Worm (Caenorhabditis elegans): ENCODE data around the gene R53.5.

R53.5 gene

ce11 chrII:10001065-10001464 is 30.8 kb upstream of the R53.5 start, which contains the start of gene nlt-1:
nlt-1 (minus strand) TSS chrII:10001142.
- TF ChIP-seq mls-2 (tag; optimal IDR thresholded peaks at IDR 0.05) (no peak), nhr-2 (tag; optimal IDR thresholded peaks at IDR 0.05) (no peak), pha-4 (tag; optimal IDR thresholded peaks at IDR 0.05) (no peak), lin-13 (tag; optimal IDR thresholded peaks at IDR 0.05) (no peak), nhr-237 (tag; optimal IDR thresholded peaks at IDR 0.05) (no peak), nhr-76 (tag; optimal IDR thresholded peaks at IDR 0.05) (no peak), ceh-43 (GFP tag; optimal IDR thresholded peaks at IDR 0.05) (no peak), unc-120 (tag; optimal IDR thresholded peaks at IDR 0.05; ENCODE audit: poor library complexity, severe bottlenecking) (no peak), sem-2 (GFP tag; optimal IDR thresholded peaks at IDR 0.05) (no peak), M03D4.4 (tag; optimal IDR thresholded peaks at IDR 0.05) (no peak), drap-1 (GFP tag; optimal IDR thresholded peaks at IDR 0.05) (no peak), hlh-1 (tag; optimal IDR thresholded peaks at IDR 0.05) (no peak), flh-1 (GFP tag; optimal IDR thresholded peaks at IDR 0.05) (no peak), mab-5 (tag; optimal IDR thresholded peaks at IDR 0.05) (no peak), lsy-2 (tag; optimal IDR thresholded peaks at IDR 0.05) (no peak), bed-3 (GFP tag; optimal IDR thresholded peaks at IDR 0.05) (no peak), elt-3 (tag; optimal IDR thresholded peaks at IDR 0.05) (no peak), ztf-11 (tag; optimal IDR thresholded peaks at IDR 0.05) (no peak)

- TF ChIP-seq unc-62 (GFP tag; optimal IDR thresholded peaks at IDR 0.05) (no peak), blmp-1 (tag; optimal IDR thresholded peaks at IDR 0.05) (no peak), cnd-1 (tag; optimal IDR thresholded peaks at IDR 0.05) (no peak), mep-1 (tag; optimal IDR thresholded peaks at IDR 0.05) (no peak), lin-32 (GFP tag; optimal IDR thresholded peaks at IDR 0.05) (no peak), nhr-237 (tag; optimal IDR thresholded peaks at IDR 0.05) (no peak), elt-3 (tag; optimal IDR thresholded peaks at IDR 0.05) (no peak), snpc-4 (tag; optimal IDR thresholded peaks at IDR 0.05) (no peak), mab-5 (tag; optimal IDR thresholded peaks at IDR 0.05) (no peak), pha-4 (tag; optimal IDR thresholded peaks at IDR 0.05) (no peak), M03D4.4 (tag; optimal IDR thresholded peaks at IDR 0.05) (no peak), nhr-28 (tag; optimal IDR thresholded peaks at IDR 0.05) (no peak), nhr-2 (tag; optimal IDR thresholded peaks at IDR 0.05) (no peak), tbx-8 (GFP tag; optimal IDR thresholded peaks at IDR 0.05) (no peak), lin-13 (tag; optimal IDR thresholded peaks at IDR 0.05) (no peak), ces-1 (GFP tag; optimal IDR thresholded peaks at IDR 0.05) (no peak), ceh-43 (GFP tag; optimal IDR thresholded peaks at IDR 0.05) (no peak)
These were observed 24.4 kb upstream of the R53.5 start for ce11 chrII:9994679-9995078.

- TF ChIP-seq ceh-43 (GFP tag; optimal IDR thresholded peaks at IDR 0.05): no peak
- TF ChIP-seq mab-5 (tag; optimal IDR thresholded peaks at IDR 0.05): no peak
- TF ChIP-seq ces-1 (GFP tag; optimal IDR thresholded peaks at IDR 0.05): peak; percentile 59
- no peak for TF ChIP-seq ceh-83 (GFP tag; optimal IDR thresholded peaks at IDR 0.05)
These were observed 22.2 kb upstream of the R53.5 start for ce11 chrII:9992474-9992873.

ce11 chrII:9990812-9991211 is 20.5 kb upstream of the R53.5 start, which contains the start of gene lec-3:
lec-3 (plus strand) TSS chrII:9991112.
- TF ChIP-seq ceh-83 (GFP tag; optimal IDR thresholded peaks at IDR 0.05) (no peak), nhr-2 (tag; optimal IDR thresholded peaks at IDR 0.05) (no peak), blmp-1 (tag; optimal IDR thresholded peaks at IDR 0.05) (no peak), zip-8 (tag; optimal IDR thresholded peaks at IDR 0.05) (no peak), ces-1 (GFP tag; optimal IDR thresholded peaks at IDR 0.05) (no peak), sem-2 (GFP tag; optimal IDR thresholded peaks at IDR 0.05) (no peak), elt-3 (tag; optimal IDR thresholded peaks at IDR 0.05) (no peak), elt-1 (tag; optimal IDR thresholded peaks at IDR 0.05; ENCODE audit: borderline replicate concordance, insufficient read depth) (no peak), ceh-39 (tag; optimal IDR thresholded peaks at IDR 0.05) (no peak), nhr-237 (tag; optimal IDR thresholded peaks at IDR 0.05) (no peak), cnd-1 (tag; optimal IDR thresholded peaks at IDR 0.05) (no peak), M03D4.4 (tag; optimal IDR thresholded peaks at IDR 0.05) (no peak)

- TF ChIP-seq ces-1 (GFP tag; optimal IDR thresholded peaks at IDR 0.05) (no peak), tbx-8 (GFP tag; optimal IDR thresholded peaks at IDR 0.05) (no peak), M03D4.4 (tag; optimal IDR thresholded peaks at IDR 0.05) (no peak), lin-13 (tag; optimal IDR thresholded peaks at IDR 0.05) (no peak), mab-5 (tag; optimal IDR thresholded peaks at IDR 0.05) (no peak), unc-39 (tag; optimal IDR thresholded peaks at IDR 0.05) (no peak), ceh-83 (GFP tag; optimal IDR thresholded peaks at IDR 0.05) (no peak), zip-8 (tag; optimal IDR thresholded peaks at IDR 0.05) (no peak), sptf-1 (tag; optimal IDR thresholded peaks at IDR 0.05) (no peak), unc-120 (tag; optimal IDR thresholded peaks at IDR 0.05; ENCODE audit: poor library complexity, severe bottlenecking) (no peak), blmp-1 (tag; optimal IDR thresholded peaks at IDR 0.05) (no peak), nhr-28 (tag; optimal IDR thresholded peaks at IDR 0.05) (no peak), mep-1 (tag; optimal IDR thresholded peaks at IDR 0.05) (no peak), nhr-2 (tag; optimal IDR thresholded peaks at IDR 0.05) (no peak), drap-1 (GFP tag; optimal IDR thresholded peaks at IDR 0.05) (no peak), elt-3 (tag; optimal IDR thresholded peaks at IDR 0.05) (no peak), pha-4 (tag; optimal IDR thresholded peaks at IDR 0.05) (no peak), nhr-237 (tag; optimal IDR thresholded peaks at IDR 0.05) (no peak)
These were observed 19.2 kb upstream of the R53.5 start for ce11 chrII:9989533-9989932.

Data from whole organism, mixed stage, embryonic.